Fruit fly (Drosophila melanogaster) whole organism: ENCODE results near the gene lectin-37Da.
A peak's percentile ranks its signal among the peaks of the same experiment; 100 is the strongest.

Source experiments
- CG8478 ChIP-seq: fragments of >200 bp; optimal IDR thresholded peaks from 2 replicates; lab custom pipeline; 2018; ENCODE audit warnings: inconsistent platforms
- Dll ChIP-seq: fragments of >200 bp; optimal IDR thresholded peaks from 2 replicates; lab custom pipeline; 2017
- EcR ChIP-seq, 2 experiments: fragments of >200 bp; optimal IDR thresholded peaks; 2 replicates each; lab custom pipeline; 2017; ENCODE audit warnings: missing biosample characterization in 2 of 2, missing genetic modification characterization in 2 of 2, missing genetic modification reagents in 2 of 2
- pan ChIP-seq: fragments of >200 bp; optimal IDR thresholded peaks from 2 replicates; lab custom pipeline; 2017
- psq ChIP-seq: fragments of >200 bp; optimal IDR thresholded peaks from 2 replicates; lab custom pipeline; 2017
- usp ChIP-seq: fragments of >200 bp; optimal IDR thresholded peaks from 2 replicates; lab custom pipeline; 2017; ENCODE audit warnings: missing biosample characterization, missing genetic modification characterization, mixed read lengths

The lectin-37Da gene

DNA sequence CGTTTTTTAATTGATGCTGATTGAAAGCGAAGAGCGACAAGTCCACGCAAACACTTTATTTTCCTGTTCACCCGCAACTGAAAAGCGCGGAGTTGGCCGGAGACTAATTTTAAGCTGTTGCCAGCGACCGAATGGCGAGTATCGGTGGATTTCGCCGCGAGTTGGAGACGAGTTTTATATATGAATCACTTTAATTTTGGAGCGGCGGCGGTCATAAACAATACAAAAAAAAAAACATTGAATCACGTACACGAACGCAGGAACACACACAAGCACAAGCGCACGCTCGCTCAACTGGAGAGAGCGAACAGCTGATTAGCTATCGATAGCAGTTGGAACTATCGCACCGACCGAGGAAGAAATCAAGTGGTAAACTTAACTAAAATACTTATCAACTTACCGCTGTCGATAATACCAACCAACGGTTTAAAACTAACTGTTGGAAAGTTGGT, 8.2 kb downstream of the lectin-37Da start, which contains the start of gene Pax:
Pax (minus strand) TSS at position 267 of the 452 bp plus-strand sequence.
- TF ChIP-seq usp (GFP tag; lab: Kevin White, UChicago) (no peak), CG8478 (lab: Kevin White, UChicago) (no peak), Dll (lab: Kevin White, UChicago) (peak; percentile 3), pan (lab: Kevin White, UChicago) (no peak), EcR (GFP tag; optimal IDR thresholded peaks at IDR 0.05; lab: Kevin White, UChicago) (no peak), psq (lab: Kevin White, UChicago) (no peak)

DNA sequence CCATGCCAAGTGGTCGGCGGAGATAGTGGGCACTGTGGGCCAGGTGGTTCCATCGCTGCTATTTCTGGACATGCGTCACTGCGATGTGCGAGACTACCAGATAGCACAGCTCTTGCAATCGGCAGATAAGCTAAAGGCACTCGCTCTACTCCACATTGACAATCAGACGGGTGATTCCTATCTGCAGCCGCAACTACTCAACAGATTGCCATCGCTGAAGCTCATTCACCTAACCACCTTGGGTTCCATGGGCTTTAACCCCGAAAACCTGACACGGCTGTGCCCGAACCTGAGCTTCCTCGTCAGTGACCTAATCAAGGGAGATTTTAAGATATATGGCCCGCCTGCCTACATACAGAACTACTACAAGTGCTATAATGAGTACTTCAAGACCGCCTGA, 11.6 kb downstream of the lectin-37Da start:
- TF ChIP-seq usp (GFP tag; lab: Kevin White, UChicago), result no peak
- TF ChIP-seq Dll (lab: Kevin White, UChicago), result no peak
- no peak for TF ChIP-seq pan (lab: Kevin White, UChicago)
- TF ChIP-seq CG8478 (lab: Kevin White, UChicago), result no peak
- no peak for TF ChIP-seq EcR (GFP tag; optimal IDR thresholded peaks at IDR 0.05; lab: Kevin White, UChicago)
- TF ChIP-seq psq (lab: Kevin White, UChicago), result no peak

DNA sequence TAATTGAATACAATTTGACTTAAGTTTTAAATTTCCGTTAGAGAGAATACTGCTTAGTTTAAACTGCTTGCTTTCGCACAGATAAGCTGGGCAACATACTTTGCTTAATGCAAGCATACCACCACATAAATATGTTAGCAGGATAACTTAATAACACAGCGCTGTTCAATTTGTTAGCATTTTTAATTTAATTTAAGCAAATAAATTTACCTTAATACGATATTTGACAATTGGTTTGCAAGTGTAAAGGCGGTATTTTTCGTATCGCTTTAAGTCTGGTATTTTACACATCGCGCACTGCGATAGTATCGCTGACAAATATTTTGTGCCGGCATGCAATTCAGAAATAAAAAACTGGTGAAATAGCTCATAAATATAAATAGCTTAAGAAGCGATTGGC, 12.2 kb downstream of the lectin-37Da start, which contains the start of gene RtcB:
RtcB (plus strand) TSS at position 301 of the 400 bp plus-strand sequence.
- TF ChIP-seq pan (lab: Kevin White, UChicago) (no peak), CG8478 (lab: Kevin White, UChicago) (no peak), Dll (lab: Kevin White, UChicago) (no peak), psq (lab: Kevin White, UChicago) (no peak), usp (GFP tag; lab: Kevin White, UChicago) (no peak), EcR (GFP tag; optimal IDR thresholded peaks at IDR 0.05; lab: Kevin White, UChicago) (no peak)

DNA sequence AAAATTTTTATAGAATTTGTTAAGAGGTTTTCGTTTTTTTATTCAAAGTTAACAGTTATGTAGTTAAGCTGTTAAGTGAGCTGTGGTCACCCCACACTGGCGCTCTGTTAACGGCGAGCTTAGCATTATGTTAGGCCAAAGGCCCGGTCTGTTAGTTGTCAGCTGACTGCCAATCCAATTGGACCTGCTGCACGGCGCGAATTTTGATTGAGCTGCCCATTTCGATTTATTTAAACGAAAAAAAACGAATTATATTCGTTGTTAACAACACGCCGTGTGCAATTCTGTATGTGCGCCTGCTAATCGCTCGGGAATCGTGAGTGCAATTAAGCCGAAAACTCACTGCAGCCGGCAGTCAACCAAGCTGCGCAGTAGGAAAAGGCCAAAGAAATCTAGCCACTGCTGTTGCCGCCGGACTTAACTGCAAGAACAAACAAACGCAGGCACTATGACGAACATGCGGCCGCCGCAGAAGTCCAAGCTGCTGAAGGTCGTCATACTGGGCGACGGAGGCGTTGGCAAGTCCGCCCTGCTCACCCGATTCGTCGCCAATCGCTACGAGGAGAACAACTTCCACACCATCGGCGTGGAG, 14.4 kb downstream of the lectin-37Da start, which contains the start of gene Rab9:
Rab9 (plus strand) TSS at position 151 of the 592 bp plus-strand sequence.
- no peak for TF ChIP-seq pan (lab: Kevin White, UChicago)
- TF ChIP-seq Dll (lab: Kevin White, UChicago), result no peak
- TF ChIP-seq psq (lab: Kevin White, UChicago), result no peak
- TF ChIP-seq usp (GFP tag; lab: Kevin White, UChicago), result no peak
- no peak for TF ChIP-seq CG8478 (lab: Kevin White, UChicago)
- TF ChIP-seq EcR (GFP tag; optimal IDR thresholded peaks at IDR 0.05; lab: Kevin White, UChicago), result no peak

DNA sequence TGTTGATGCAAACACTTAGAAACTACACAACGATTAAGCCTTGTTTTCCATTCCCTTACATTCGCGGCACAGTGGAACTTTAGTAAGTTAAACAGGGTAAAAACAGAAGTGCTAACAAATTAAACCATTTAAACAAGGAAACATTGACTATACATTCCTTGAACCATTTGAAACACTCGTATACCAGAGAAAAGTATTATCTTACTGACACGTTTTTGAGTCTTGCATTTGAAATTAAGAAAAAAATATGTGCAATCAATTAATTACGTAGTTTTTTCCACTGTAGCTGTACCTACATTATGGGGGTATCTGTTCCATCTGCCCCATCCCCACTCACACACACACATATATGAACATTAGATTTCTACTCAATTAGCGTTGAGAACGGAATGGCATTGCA, 15.2 kb downstream of the lectin-37Da start:
- TF ChIP-seq usp (GFP tag; lab: Kevin White, UChicago) (no peak), psq (lab: Kevin White, UChicago) (no peak), CG8478 (lab: Kevin White, UChicago) (no peak), EcR (GFP tag; optimal IDR thresholded peaks at IDR 0.05; lab: Kevin White, UChicago) (no peak), pan (lab: Kevin White, UChicago) (no peak), Dll (lab: Kevin White, UChicago) (no peak)

DNA sequence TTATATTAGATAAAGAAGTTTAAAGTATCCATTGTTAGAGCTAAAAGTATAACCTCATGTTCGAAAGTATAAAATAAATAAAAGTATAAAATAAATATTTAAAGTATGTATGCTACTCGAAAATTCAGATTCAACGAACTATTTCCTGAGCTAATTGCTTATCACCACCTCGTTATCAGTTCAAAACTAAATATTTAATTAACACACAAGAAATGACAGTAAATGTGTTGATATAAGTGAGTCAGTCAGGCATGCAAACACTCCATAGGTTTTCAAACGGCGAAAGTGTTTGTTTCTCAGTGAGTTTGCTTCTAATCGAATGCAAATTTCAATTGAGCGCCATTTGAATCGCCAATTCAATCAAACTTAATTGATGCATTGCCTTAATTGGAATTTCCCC, 16.1 kb downstream of the lectin-37Da start:
- no peak for TF ChIP-seq EcR (GFP tag; optimal IDR thresholded peaks at IDR 0.05; lab: Kevin White, UChicago)
- TF ChIP-seq pan (lab: Kevin White, UChicago), result no peak
- no peak for TF ChIP-seq CG8478 (lab: Kevin White, UChicago)
- TF ChIP-seq psq (lab: Kevin White, UChicago), result no peak
- TF ChIP-seq usp (GFP tag; lab: Kevin White, UChicago), result no peak
- no peak for TF ChIP-seq Dll (lab: Kevin White, UChicago)

DNA sequence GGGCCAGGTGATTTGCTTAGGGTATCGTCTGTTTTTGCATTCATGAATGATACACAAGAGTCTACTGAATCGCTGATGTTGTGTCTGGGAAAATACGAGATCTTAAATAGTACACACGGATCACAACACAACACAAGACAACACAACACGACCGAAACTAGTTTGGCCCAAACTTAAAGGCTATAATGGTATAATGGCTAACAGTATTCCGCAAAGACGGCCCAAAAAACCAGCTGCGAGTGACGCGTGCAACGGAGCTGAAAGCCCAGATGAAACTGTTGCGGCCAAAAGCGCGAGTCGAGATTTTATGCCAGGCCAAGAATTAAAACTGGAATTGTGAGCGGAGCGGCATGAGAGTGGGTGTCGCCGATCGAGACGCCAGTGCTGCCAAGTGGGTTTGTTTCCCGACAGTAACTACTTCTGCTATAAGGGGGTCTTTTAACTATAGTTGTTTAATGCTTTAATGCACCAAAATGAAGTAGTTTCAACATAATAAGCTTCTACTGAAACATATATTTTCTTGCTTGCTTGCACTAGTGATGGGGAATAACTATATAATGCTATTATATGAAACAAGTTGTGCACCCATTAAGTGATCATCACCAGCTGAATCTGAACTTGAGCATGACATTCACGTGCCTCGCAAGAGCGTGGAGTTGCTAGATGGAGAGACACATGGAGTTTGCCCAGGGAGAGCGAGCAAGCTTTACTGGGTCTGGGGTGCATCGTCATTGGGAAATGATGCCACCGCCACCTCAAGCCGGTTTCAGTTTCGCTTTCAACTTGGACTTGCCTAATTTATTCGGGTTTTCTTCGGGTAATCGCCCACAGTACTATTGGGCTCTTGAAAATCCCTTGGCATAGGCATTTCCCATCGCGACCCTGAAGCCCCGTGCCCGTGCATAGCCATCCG, 20.8 kb downstream of the lectin-37Da start:
- TF ChIP-seq psq (lab: Kevin White, UChicago) (no peak), usp (GFP tag; lab: Kevin White, UChicago) (no peak), CG8478 (lab: Kevin White, UChicago) (no peak), Dll (lab: Kevin White, UChicago) (no peak), EcR (GFP tag; optimal IDR thresholded peaks at IDR 0.05; lab: Kevin White, UChicago) (no peak), pan (lab: Kevin White, UChicago) (no peak)

DNA sequence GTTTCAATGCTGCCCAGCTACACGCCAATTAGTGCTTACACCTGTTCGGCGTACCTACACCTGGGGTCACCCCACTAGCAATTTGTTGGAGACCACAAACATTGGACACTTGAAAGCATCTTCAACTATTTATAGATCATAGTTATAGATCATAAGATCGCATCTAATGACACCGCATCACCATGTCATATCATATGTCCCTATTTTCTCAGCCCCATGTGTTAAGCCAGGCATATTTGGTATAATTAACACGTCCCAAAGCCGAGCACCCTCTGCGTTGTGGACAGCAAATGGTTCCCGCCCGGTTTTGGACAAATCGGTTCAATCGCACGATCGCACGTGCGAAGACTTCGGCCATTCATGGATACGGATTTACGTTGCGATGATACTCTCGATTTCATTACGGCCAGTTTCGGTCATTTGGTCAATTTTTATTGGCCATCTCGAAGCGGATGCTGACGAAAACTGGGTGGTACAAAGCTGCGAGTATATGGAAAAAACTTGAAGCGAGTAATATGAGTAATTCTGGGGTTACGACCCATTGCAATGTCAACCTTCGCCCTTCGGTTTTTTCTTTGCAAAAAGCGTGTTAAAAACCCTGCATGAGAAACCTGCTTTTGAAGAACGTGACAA, 21.6 kb downstream of the lectin-37Da start:
- TF ChIP-seq usp (GFP tag; lab: Kevin White, UChicago), result no peak

DNA sequence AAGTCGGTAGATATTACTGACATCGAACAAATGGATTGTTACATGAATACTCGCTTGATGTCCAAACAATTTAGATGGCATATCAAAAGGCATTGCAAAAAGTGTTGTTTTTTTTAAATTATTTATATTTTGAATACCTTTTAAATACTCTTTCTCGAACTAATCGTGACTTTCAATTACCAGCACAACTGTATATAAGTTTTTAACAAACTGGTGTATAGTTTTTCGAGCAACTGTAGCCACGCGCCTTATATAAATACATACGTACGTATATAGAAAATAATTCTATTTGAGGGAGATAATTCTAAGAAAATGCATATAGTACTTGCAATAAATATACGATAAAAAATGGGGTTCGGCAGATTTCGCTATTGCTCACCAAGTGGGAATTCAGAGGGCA, 22.2 kb downstream of the lectin-37Da start:
- no peak for TF ChIP-seq usp (GFP tag; lab: Kevin White, UChicago)

DNA sequence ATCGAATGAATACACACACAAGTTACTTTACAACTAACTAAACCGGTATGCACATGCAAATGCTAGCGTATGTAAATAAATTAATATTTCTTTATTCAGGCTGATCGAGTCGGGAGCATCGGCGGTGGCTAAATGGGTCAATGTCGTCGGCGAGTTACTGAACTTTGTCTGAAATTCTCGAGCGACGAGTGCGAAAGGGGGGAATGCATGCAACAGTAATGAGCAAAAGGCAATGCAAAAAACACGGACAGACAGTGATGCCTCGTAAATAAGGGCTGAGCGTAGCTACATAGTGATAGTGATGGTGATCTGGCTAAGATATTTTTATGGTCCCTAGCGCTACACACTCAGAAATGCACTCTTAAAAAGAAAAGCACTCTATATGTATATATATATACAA, 22.6 kb downstream of the lectin-37Da start:
- TF ChIP-seq EcR (GFP tag; optimal IDR thresholded peaks at IDR 0.05; lab: Kevin White, UChicago) (peak in 1 of 2 experiments; percentile 75), usp (GFP tag; lab: Kevin White, UChicago) (no peak), pan (lab: Kevin White, UChicago) (no peak), Dll (lab: Kevin White, UChicago) (no peak)

DNA sequence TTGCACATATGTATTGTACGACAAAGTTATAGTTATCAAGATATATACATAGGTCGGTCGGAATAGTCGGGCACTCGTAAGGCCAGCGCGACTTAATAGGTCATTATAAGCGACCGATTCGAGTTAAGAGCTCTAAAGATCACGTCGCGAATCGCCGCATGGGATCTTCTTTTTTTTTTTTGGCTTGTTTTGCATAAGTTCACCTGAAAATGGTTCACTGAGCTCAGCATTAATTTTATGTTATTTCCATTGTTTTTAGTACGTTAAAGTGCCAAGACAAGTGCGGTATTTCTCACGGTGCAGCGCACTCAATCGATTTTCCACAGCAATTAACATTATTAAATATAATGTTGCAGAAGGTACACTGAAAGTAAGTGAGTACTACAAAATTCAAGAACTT, 23.2 kb downstream of the lectin-37Da start:
- TF ChIP-seq usp (GFP tag; lab: Kevin White, UChicago), result no peak
